Fruit fly (Drosophila melanogaster): ENCODE measurements around the gene rdgB.

The rdgB gene

dm6 chrX:13764397-13765119, 2.0 kb downstream of the rdgB start:
- TF ChIP-seq org-1 (GFP tag; optimal IDR thresholded peaks at IDR 0.05) (no peak), CG8944 (GFP tag; optimal IDR thresholded peaks at IDR 0.05) (no peak), CG9437 (GFP tag; optimal IDR thresholded peaks at IDR 0.05) (peak; percentile 39), zf30C (GFP tag; optimal IDR thresholded peaks at IDR 0.05) (no peak), yki (optimal IDR thresholded peaks at IDR 0.05) (no peak), jigr1 (GFP tag; IDR thresholded peaks at IDR 0.05) (no peak), sob (GFP tag; IDR thresholded peaks at IDR 0.05) (0 out of 2 replicates have a peak, but pooled peaks have one; percentile 62), CG12299 (tag; optimal IDR thresholded peaks at IDR 0.05) (no peak), twi (tag; optimal IDR thresholded peaks at IDR 0.05) (peak; percentile 58), caup (GFP tag; optimal IDR thresholded peaks at IDR 0.05; ENCODE audit: severe bottlenecking) (peak; percentile 41), NfI (GFP tag; optimal IDR thresholded peaks at IDR 0.05) (peak; percentile 11), Awh (GFP tag; IDR thresholded peaks at IDR 0.05) (peak; percentile 28; the same call in 1 of the 2 replicates), Camta (GFP tag; optimal IDR thresholded peaks at IDR 0.05) (no peak), grau (tag; optimal IDR thresholded peaks at IDR 0.05) (peak; percentile 54), NC2α (GFP tag; optimal IDR thresholded peaks at IDR 0.05) (no peak), CG1832 (GFP tag; optimal IDR thresholded peaks at IDR 0.05) (no peak), Lim3 (GFP tag; IDR thresholded peaks at IDR 0.05) (no peak), CG4360 (GFP tag; IDR thresholded peaks at IDR 0.05) (no peak), odd (GFP tag; optimal IDR thresholded peaks at IDR 0.05) (no peak), slp2 (GFP tag; optimal IDR thresholded peaks at IDR 0.05) (no peak), crp (GFP tag; optimal IDR thresholded peaks at IDR 0.05) (no peak), nau (GFP tag; optimal IDR thresholded peaks at IDR 0.05) (no peak), dan (GFP tag; IDR thresholded peaks at IDR 0.05) (no peak), CG12942 (GFP tag; optimal IDR thresholded peaks at IDR 0.05) (no peak), jing (GFP tag; optimal IDR thresholded peaks at IDR 0.05) (peak; percentile 0), CG1602 (GFP tag; optimal IDR thresholded peaks at IDR 0.05) (peak; percentile 15), mld (GFP tag; IDR thresholded peaks at IDR 0.05; ENCODE audit: partially characterized antibody) (no peak), wdn (GFP tag; IDR thresholded peaks at IDR 0.05) (0 out of 2 replicates have a peak, but pooled peaks have one; percentile 34), CG7556 (GFP tag; optimal IDR thresholded peaks at IDR 0.05) (peak; percentile 29), CG13287 (GFP tag; IDR thresholded peaks at IDR 0.05; ENCODE audit: partially characterized antibody) (no peak), CG12071 (GFP tag; optimal IDR thresholded peaks at IDR 0.05) (no peak), CG42726 (GFP tag; IDR thresholded peaks at IDR 0.05; ENCODE audit: partially characterized antibody) (no peak), Xrp1 (GFP tag; IDR thresholded peaks at IDR 0.05) (peak; percentile 57), CG17912 (GFP tag; optimal IDR thresholded peaks at IDR 0.05) (no peak), CG5953 (GFP tag; IDR thresholded peaks at IDR 0.05) (no peak), CG32772 (GFP tag; IDR thresholded peaks at IDR 0.05) (peak; percentile 40), CG13624 (GFP tag; optimal IDR thresholded peaks at IDR 0.05) (no peak), CG15479 (GFP tag; optimal IDR thresholded peaks at IDR 0.05) (no peak), CkIIα-i1 (GFP tag; IDR thresholded peaks at IDR 0.05) (no peak), CG2889 (GFP tag; IDR thresholded peaks at IDR 0.05) (no peak), pnt (GFP tag; optimal IDR thresholded peaks at IDR 0.05) (no peak), pan (optimal IDR thresholded peaks at IDR 0.05) (no peak), pan (GFP tag; optimal IDR thresholded peaks at IDR 0.05 in 1 of 2, IDR thresholded peaks at IDR 0.05 in 1 of 2) (peak in 1 of 2 experiments; percentile 56), Gug (GFP tag; IDR thresholded peaks at IDR 0.05) (peak; percentile 39; the same call in 2 of the 4 replicates), mirr (GFP tag; optimal IDR thresholded peaks at IDR 0.05) (no peak), kni (GFP tag; optimal IDR thresholded peaks at IDR 0.05) (no peak), chn (GFP tag; optimal IDR thresholded peaks at IDR 0.05) (no peak), MESR4 (GFP tag; optimal IDR thresholded peaks at IDR 0.05) (no peak), Dip2 (GFP tag; IDR thresholded peaks at IDR 0.05) (no peak), CG30020 (tag; optimal IDR thresholded peaks at IDR 0.05) (no peak), Bteb2 (GFP tag; optimal IDR thresholded peaks at IDR 0.05) (no peak)
